Worm (Caenorhabditis elegans): ENCODE measurements around the gene dhs-5.

The dhs-5 gene

ce11 chrII:5420947-5421614 lies 32.6 kb upstream of the dhs-5 start, which contains the start of gene tofu-6 (continued):
- TF ChIP-seq rpc-1 (optimal IDR thresholded peaks at IDR 0.05) (no peak), rpc-1 (tag; optimal IDR thresholded peaks at IDR 0.05) (no peak), mcd-1 (GFP tag; IDR thresholded peaks at IDR 0.05) (peak; percentile 87), egl-44 (GFP tag; IDR thresholded peaks at IDR 0.05) (no peak), egl-18 (GFP tag; IDR thresholded peaks at IDR 0.05) (no peak), F33H1.4 (GFP tag; IDR thresholded peaks at IDR 0.05) (peak; percentile 78), F23B12.7 (tag; optimal IDR thresholded peaks at IDR 0.05; ENCODE audit: insufficient read depth) (peak; percentile 61), akir-1 (GFP tag; optimal IDR thresholded peaks at IDR 0.05) (no peak), C17E4.6 (GFP tag; IDR thresholded peaks at IDR 0.05) (no peak), ZK185.1 (tag; optimal IDR thresholded peaks at IDR 0.05; ENCODE audit: poor library complexity, severe bottlenecking) (no peak), ceh-79 (tag; optimal IDR thresholded peaks at IDR 0.05) (no peak), hmg-20 (GFP tag; IDR thresholded peaks at IDR 0.05) (no peak), ceh-58 (GFP tag; IDR thresholded peaks at IDR 0.05) (no peak), Y79H2A.3 (GFP tag; conservative IDR thresholded peaks at IDR 0.05) (no peak), tbx-9 (tag; optimal IDR thresholded peaks at IDR 0.05; ENCODE audit: borderline replicate concordance) (no peak), B0035.1 (tag; optimal IDR thresholded peaks at IDR 0.05) (no peak), let-526 (GFP tag; IDR thresholded peaks at IDR 0.05) (no peak), ama-1 (optimal IDR thresholded peaks at IDR 0.05) (no peak), ama-1 (GFP tag; optimal IDR thresholded peaks at IDR 0.05) (no peak), F39B2.1 (GFP tag; IDR thresholded peaks at IDR 0.05) (no peak), attf-3 (GFP tag; conservative IDR thresholded peaks at IDR 0.05) (0 out of 2 replicates have a peak, but pooled peaks have one; percentile 15), dpff-1 (tag; optimal IDR thresholded peaks at IDR 0.05) (no peak), ztf-18 (tag; optimal IDR thresholded peaks at IDR 0.05) (no peak), nhr-120 (GFP tag; IDR thresholded peaks at IDR 0.05) (no peak), attf-6 (GFP tag; IDR thresholded peaks at IDR 0.05) (no peak), nfya-2 (GFP tag; IDR thresholded peaks at IDR 0.05) (no peak), F37B4.10 (GFP tag; IDR thresholded peaks at IDR 0.05) (no peak), Y67H2A.10 (GFP tag; conservative IDR thresholded peaks at IDR 0.05) (no peak), ztf-22 (GFP tag; optimal IDR thresholded peaks at IDR 0.05) (no peak), hsf-1 (GFP tag; IDR thresholded peaks at IDR 0.05) (0 out of 2 replicates have a peak, but pooled peaks have one; percentile 35), Y56A3A.18 (GFP tag; IDR thresholded peaks at IDR 0.05) (no peak), madf-6 (GFP tag; IDR thresholded peaks at IDR 0.05) (peak; percentile 98), gei-17 (GFP tag; optimal IDR thresholded peaks at IDR 0.05) (no peak), mxl-1 (tag; optimal IDR thresholded peaks at IDR 0.05) (no peak), F10E7.11 (tag; optimal IDR thresholded peaks at IDR 0.05) (no peak), nfya-1 (tag; optimal IDR thresholded peaks at IDR 0.05; ENCODE audit: borderline replicate concordance, insufficient read depth) (no peak), atf-7 (tag; optimal IDR thresholded peaks at IDR 0.05) (no peak), dpl-1 (GFP tag; optimal IDR thresholded peaks at IDR 0.05) (peak; percentile 83), F49E8.2 (tag; optimal IDR thresholded peaks at IDR 0.05; ENCODE audit: insufficient read depth) (peak; percentile 43), ets-4 (GFP tag; optimal IDR thresholded peaks at IDR 0.05) (no peak), efl-1 (GFP tag; optimal IDR thresholded peaks at IDR 0.05) (peak; percentile 95), ccch-3 (GFP tag; optimal IDR thresholded peaks at IDR 0.05) (no peak), zim-3 (tag; optimal IDR thresholded peaks at IDR 0.05) (no peak), C06A6.2 (GFP tag; conservative IDR thresholded peaks at IDR 0.05) (no peak), snpc-1.1 (tag; optimal IDR thresholded peaks at IDR 0.05; ENCODE audit: insufficient read depth) (peak; percentile 24), egrh-3 (GFP tag; IDR thresholded peaks at IDR 0.05) (no peak), lin-26 (GFP tag; IDR thresholded peaks at IDR 0.05) (no peak), repo-1 (tag; optimal IDR thresholded peaks at IDR 0.05) (no peak), lir-1 (GFP tag; conservative IDR thresholded peaks at IDR 0.05) (no peak)
